Worm (Caenorhabditis elegans): Measurements from ENCODE around the gene Y97E10AR.2.

Gene Y97E10AR.2

DNA sequence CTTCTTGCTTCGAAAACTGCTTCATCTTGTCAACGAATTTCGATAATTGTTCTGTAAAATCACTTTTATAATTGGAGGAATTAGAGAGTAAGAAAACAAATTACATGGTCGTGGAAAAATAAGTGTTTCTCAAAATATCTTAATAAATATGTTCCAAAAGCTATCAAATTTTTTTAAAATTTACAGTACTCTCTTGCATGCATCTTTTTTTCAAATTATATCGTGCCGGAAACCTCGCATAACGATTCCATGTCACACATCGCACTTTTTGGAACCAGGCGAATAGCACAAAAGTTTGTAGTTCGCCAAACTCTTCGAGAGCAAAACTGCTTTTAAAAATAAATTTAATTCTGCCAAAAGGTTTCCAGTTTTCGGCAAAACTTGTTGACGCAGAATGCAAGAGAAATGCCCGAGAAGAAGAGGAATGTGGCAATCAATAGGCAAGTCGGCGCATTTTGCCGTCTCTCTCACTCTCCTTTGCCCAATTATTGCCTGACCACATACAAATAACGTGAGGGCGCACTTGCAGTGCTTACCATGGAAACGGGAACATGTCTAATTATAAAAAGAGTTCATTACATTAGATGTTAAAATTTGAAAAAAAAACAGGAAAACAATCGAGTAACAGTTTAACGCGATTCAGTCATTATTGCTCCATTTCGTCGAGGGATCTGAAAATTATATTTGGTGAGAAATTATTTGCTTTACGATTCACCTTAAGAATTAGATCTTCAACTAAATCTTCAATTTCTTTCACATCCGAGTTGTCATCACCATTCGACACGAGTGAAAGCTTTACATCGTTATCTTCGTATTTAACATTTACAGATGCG lies 11.7 kb downstream of the Y97E10AR.2 start, which contains the start of gene Y97E10AR.3:
TSS of gene Y97E10AR.3 (minus strand) at position 51 of the 833 bp plus-strand sequence.
- TF ChIP-seq ets-4 (GFP tag; optimal IDR thresholded peaks at IDR 0.05): no peak
- peak; percentile 3 for TF ChIP-seq nhr-80 (tag; optimal IDR thresholded peaks at IDR 0.05)
- no peak for TF ChIP-seq lag-1 (GFP tag; IDR thresholded peaks at IDR 0.05)
- 0 out of 2 replicates have a peak, but pooled peaks have one; percentile 20 for TF ChIP-seq ztf-25 (GFP tag; IDR thresholded peaks at IDR 0.05)
- peak; percentile 6 for TF ChIP-seq snpc-3.4 (tag; optimal IDR thresholded peaks at IDR 0.05)
- TF ChIP-seq B0336.3 (GFP tag; IDR thresholded peaks at IDR 0.05): 0 out of 2 replicates have a peak, but pooled peaks have one; percentile 40
- TF ChIP-seq hsf-1 (GFP tag; IDR thresholded peaks at IDR 0.05): 0 out of 2 replicates have a peak, but pooled peaks have one; percentile 8

DNA sequence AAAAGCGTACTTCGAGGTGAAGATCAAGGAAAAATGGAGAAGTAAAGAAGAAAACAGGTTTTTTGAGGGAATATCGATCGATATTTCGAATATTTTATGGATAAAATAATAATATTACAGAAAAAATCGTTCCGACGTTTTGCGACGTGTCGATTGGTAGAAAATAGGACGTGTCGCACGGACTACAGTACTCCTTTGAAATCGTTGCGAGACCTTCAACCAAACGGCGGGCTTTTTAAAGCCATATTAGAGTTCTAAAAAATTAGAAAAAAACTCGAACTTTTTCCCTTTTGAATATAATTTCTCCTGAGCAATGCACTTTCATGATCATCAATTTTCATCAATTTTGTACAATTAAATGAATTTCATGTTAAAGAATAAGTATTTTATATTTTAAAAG lies 14.1 kb downstream of the Y97E10AR.2 start, which contains the start of gene Y97E10AR.4:
TSS of gene Y97E10AR.4 (minus strand) at position 131 of the 400 bp plus-strand sequence.
- TF ChIP-seq lin-54 (GFP tag; optimal IDR thresholded peaks at IDR 0.05) (no peak), ztf-28 (GFP tag; IDR thresholded peaks at IDR 0.05) (no peak), bed-1 (GFP tag; IDR thresholded peaks at IDR 0.05) (no peak), gei-17 (GFP tag; optimal IDR thresholded peaks at IDR 0.05) (no peak), F10E7.11 (tag; optimal IDR thresholded peaks at IDR 0.05) (no peak), athp-1 (tag; optimal IDR thresholded peaks at IDR 0.05) (no peak), madf-6 (GFP tag; IDR thresholded peaks at IDR 0.05) (peak; percentile 39; the same call in 1 of the 2 replicates), F33H1.4 (GFP tag; IDR thresholded peaks at IDR 0.05) (peak; percentile 57), die-1 (tag; optimal IDR thresholded peaks at IDR 0.05) (no peak), C17E4.6 (GFP tag; IDR thresholded peaks at IDR 0.05) (no peak), attf-5 (GFP tag; optimal IDR thresholded peaks at IDR 0.05) (no peak), snpc-4 (GFP tag; optimal IDR thresholded peaks at IDR 0.05) (no peak), snpc-4 (tag; optimal IDR thresholded peaks at IDR 0.05) (peak in 1 of 4 experiments; percentile 6), lsl-1 (GFP tag; optimal IDR thresholded peaks at IDR 0.05) (peak; percentile 66), cebp-1 (GFP tag; IDR thresholded peaks at IDR 0.05) (no peak), cebp-1 (tag; optimal IDR thresholded peaks at IDR 0.05) (no peak), ama-1 (optimal IDR thresholded peaks at IDR 0.05) (no peak), ama-1 (GFP tag; optimal IDR thresholded peaks at IDR 0.05) (no peak), madf-8 (GFP tag; conservative IDR thresholded peaks at IDR 0.05) (0 out of 2 replicates have a peak, but pooled peaks have one; percentile 26), lir-1 (GFP tag; conservative IDR thresholded peaks at IDR 0.05) (no peak), hmg-1.2 (GFP tag; IDR thresholded peaks at IDR 0.05) (0 out of 2 replicates have a peak, but pooled peaks have one; percentile 7), snpc-1.3 (tag; optimal IDR thresholded peaks at IDR 0.05; ENCODE audit: insufficient read depth) (peak; percentile 8), F49E8.2 (tag; optimal IDR thresholded peaks at IDR 0.05; ENCODE audit: insufficient read depth) (no peak)

DNA sequence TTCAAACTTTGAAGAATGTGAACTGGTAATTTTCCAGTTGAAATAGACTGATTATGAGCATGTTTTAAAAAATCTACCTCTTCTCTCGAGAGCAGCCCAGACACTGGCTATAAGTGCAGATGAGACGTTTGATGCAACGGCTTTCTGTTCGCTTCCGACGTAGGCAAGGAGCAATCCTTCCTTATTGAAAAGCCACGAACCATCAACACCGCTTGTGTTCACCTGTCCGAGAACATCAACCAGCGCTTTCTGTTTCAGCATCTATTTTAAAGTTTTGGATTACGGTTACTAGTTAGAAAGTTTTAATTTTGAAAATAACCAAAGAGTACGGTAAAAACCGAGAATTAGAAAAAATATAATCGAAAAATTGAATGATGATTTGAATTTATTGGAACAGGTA lies 14.9 kb downstream of the Y97E10AR.2 start, which contains the start of gene lmtr-2:
TSS of gene lmtr-2 (minus strand) at position 261 of the 400 bp plus-strand sequence.
- TF ChIP-seq hsf-1 (GFP tag; IDR thresholded peaks at IDR 0.05): 0 out of 2 replicates have a peak, but pooled peaks have one; percentile 18
- peak; percentile 65; the same call in 1 of the 2 replicates for TF ChIP-seq madf-3 (GFP tag; IDR thresholded peaks at IDR 0.05)
- no peak for TF ChIP-seq F23B12.7 (tag; optimal IDR thresholded peaks at IDR 0.05; ENCODE audit: insufficient read depth)
- 0 out of 2 replicates have a peak, but pooled peaks have one; percentile 49 for TF ChIP-seq ceh-58 (GFP tag; IDR thresholded peaks at IDR 0.05)
- peak; percentile 13 for TF ChIP-seq repo-1 (tag; optimal IDR thresholded peaks at IDR 0.05)
- TF ChIP-seq ztf-3 (GFP tag; optimal IDR thresholded peaks at IDR 0.05): no peak
- no peak for TF ChIP-seq mcd-1 (GFP tag; IDR thresholded peaks at IDR 0.05)
- peak; percentile 20; the same call in 1 of the 2 replicates for TF ChIP-seq madf-6 (GFP tag; IDR thresholded peaks at IDR 0.05)
- TF ChIP-seq cebp-1 (GFP tag; IDR thresholded peaks at IDR 0.05): no peak
- peak; percentile 26 for TF ChIP-seq cebp-1 (tag; optimal IDR thresholded peaks at IDR 0.05)
- TF ChIP-seq cebp-2 (GFP tag; IDR thresholded peaks at IDR 0.05): 0 out of 2 replicates have a peak, but pooled peaks have one; percentile 21
- TF ChIP-seq gei-17 (GFP tag; optimal IDR thresholded peaks at IDR 0.05): no peak
